Worm (Caenorhabditis elegans) whole organism, late embryonic: ENCODE data around the gene mel-32.

ENCODE experiments used
- ceh-9 ChIP-seq: sonication (generic microtip); optimal IDR thresholded peaks from 2 replicates; lab custom pipeline; 2016; ENCODE audit warnings: mild to moderate bottlenecking, missing genetic modification characterization, inconsistent platforms, missing compliant biosample characterization
- che-1 ChIP-seq: sonication (generic microtip); optimal IDR thresholded peaks from 2 replicates; lab custom pipeline; 2016; ENCODE audit warnings: mild to moderate bottlenecking, missing genetic modification characterization, missing compliant biosample characterization
- dmd-4 ChIP-seq: sonication (generic microtip); optimal IDR thresholded peaks from 2 replicates; lab custom pipeline; 2016; ENCODE audit warnings: borderline replicate concordance, missing genetic modification characterization, missing compliant biosample characterization
- elt-2 ChIP-seq: sonication (generic microtip); optimal IDR thresholded peaks from 2 replicates; lab custom pipeline; 2016; ENCODE audit warnings: missing genetic modification reagents, missing genetic modification characterization, missing compliant biosample characterization
- ets-4 ChIP-seq: sonication (generic microtip); optimal IDR thresholded peaks from 2 replicates; lab custom pipeline; 2016; ENCODE audit warnings: missing genetic modification characterization, missing compliant biosample characterization
- fkh-10 ChIP-seq: fragments of 150-350 bp; optimal IDR thresholded peaks from 2 replicates; lab custom pipeline; 2014; ENCODE audit warnings: missing biosample characterization, missing genetic modification reagents, missing genetic modification characterization
- hlh-13 ChIP-seq: fragments of 200-800 bp; sonication (Bioruptor generic); optimal IDR thresholded peaks from 2 replicates; lab custom pipeline; 2018; ENCODE audit warnings: mild to moderate bottlenecking, missing genetic modification characterization, missing compliant biosample characterization
- nhr-232 ChIP-seq: sonication (generic microtip); optimal IDR thresholded peaks from 2 replicates; lab custom pipeline; 2016; ENCODE audit warnings: missing genetic modification characterization, missing compliant biosample characterization
- rnt-1 ChIP-seq: sonication (generic microtip); optimal IDR thresholded peaks from 2 replicates; lab custom pipeline; 2016; ENCODE audit warnings: missing genetic modification characterization, missing compliant biosample characterization
- tbx-2 ChIP-seq: sonication (generic microtip); optimal IDR thresholded peaks from 2 replicates; lab custom pipeline; 2016; ENCODE audit warnings: missing genetic modification characterization, missing compliant biosample characterization

DNA sequence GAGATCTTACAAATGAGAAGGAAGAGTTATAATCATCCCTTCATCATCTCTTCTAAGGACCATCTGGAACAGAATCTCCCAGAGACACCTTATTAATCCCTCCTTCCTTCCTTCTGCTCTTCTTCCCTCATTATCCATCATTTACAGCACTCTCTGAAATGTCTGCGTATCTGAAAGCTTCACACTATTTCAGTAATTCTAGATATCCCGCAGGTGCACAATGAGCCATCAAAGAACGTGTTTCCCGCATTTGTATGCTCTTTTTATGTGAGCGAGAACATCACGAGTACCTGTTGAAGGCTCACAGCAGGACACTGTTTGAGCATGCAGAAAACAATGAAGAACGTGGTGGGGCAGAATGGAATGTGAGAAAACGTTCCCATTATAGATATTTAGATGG, 33.6 kb upstream of the mel-32 start:
- TF ChIP-seq dmd-4 (tag; lab: Kevin White, UChicago) (no peak), ets-4 (tag; lab: Kevin White, UChicago) (no peak), elt-2 (tag; lab: Kevin White, UChicago) (no peak), nhr-232 (no peak), fkh-10 (GFP tag; lab: Kevin White, UChicago) (no peak), rnt-1 (no peak), tbx-2 (tag; lab: Kevin White, UChicago) (no peak), che-1 (tag; lab: Kevin White, UChicago) (no peak), hlh-13 (GFP tag; lab: Kevin White, UChicago) (no peak), ceh-9 (tag; lab: Kevin White, UChicago) (no peak)
